Worm (Caenorhabditis elegans) whole organism, L4/young adult: ENCODE data around the gene Y59H11AM.4.

Experiments used
- dao-5 ChIP-seq: sonication (generic microtip); optimal IDR thresholded peaks from 2 replicates; lab custom pipeline; 2016; ENCODE audit warnings: missing genotype, missing genetic modification characterization, moderate library complexity, missing compliant biosample characterization
- him-1 ChIP-seq: sonication (generic microtip); optimal IDR thresholded peaks from 2 replicates; lab custom pipeline; 2016; ENCODE audit warnings: missing genotype, missing genetic modification reagents, missing genetic modification characterization, missing compliant biosample characterization

DNA sequence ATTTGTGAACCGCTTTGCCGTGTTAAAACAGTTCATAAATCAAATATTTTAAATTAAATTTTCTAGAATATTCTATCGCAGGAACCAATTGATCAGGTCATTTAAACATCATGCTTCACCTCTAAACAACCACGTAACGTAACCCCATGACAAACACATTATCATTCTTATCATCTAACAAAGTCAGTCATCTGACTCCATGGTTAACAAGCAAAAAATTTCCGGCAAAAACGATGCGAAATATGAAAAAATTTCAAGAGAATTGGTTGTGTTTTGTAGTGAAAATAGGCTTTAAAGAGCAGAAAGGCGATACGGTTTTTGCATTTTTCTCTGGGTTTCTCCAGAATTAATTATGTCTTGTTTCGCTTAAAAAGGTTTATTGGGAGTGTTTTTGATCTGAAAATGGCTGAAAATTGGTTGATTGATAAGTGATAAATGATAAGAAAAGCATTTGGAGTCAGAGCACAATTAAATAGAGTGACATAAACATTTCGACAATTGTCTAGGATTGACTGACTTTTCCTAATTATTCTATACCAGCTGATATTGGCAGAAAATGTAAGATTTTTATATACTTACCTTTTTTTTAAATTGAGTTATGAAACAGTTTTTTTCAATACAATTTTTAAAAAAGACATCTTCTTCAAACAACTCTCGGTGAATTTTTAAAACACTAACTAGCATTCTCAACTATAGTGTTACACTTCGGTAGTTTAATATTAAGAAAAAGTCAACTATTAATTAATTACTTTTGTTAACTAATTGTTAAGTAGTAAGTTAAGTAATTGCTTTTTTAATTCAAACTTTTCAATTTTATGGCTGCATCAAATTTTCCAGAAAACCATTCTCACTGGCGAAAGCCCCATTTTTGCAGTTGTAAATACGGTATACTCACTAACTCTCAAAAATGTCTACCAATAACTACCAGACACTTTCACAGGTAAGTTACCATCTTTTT is 15.2 kb upstream of the Y59H11AM.4 start, which contains the start of gene catp-7:
- no peak for TF ChIP-seq him-1 (tag; lab: Kevin White, UChicago)
- no peak for TF ChIP-seq dao-5
